Fruit fly (Drosophila melanogaster): Measurements from ENCODE around the gene Osi4.

DNA sequence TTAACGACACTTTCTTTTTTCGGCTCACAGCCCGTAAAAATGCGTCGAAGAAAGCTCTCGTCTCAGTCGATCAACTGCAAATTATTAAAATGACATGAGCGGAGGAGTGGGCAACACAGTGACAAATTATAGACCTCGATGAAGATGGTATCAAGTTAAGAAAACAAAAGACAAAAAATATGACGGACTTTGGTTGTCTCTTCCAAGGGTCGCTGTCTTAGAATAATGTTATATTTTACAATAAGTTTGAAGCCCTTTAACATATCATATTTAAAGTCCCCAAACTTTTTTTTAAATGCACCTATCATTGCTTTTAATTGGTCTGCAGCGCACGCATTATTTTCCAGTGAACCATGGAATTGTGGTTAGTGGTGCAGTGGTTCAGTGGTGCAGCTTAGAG is 21.9 kb downstream of the Osi4 start:
- TF ChIP-seq CG8478 (optimal IDR thresholded peaks at IDR 0.05): no peak
- TF ChIP-seq CTCF (optimal IDR thresholded peaks at IDR 0.05): no peak

All from S2 (cell line).